Worm (Caenorhabditis elegans): ENCODE data around the gene tomm-20.

ce11 chrV:12352881-12353280 lies 9.6 kb upstream of the tomm-20 start:
- TF ChIP-seq R02D3.7 (tag; optimal IDR thresholded peaks at IDR 0.05) = no peak
- no peak for TF ChIP-seq nhr-76 (tag; optimal IDR thresholded peaks at IDR 0.05)
- TF ChIP-seq pha-4 (tag; optimal IDR thresholded peaks at IDR 0.05) = no peak
- no peak for TF ChIP-seq fos-1 (tag; optimal IDR thresholded peaks at IDR 0.05)
- no peak for TF ChIP-seq lin-15B (tag; optimal IDR thresholded peaks at IDR 0.05)
- no peak for TF ChIP-seq ceh-16 (tag; optimal IDR thresholded peaks at IDR 0.05)
- no peak for TF ChIP-seq ZK546.5 (tag; optimal IDR thresholded peaks at IDR 0.05)
- TF ChIP-seq skn-1 (tag; optimal IDR thresholded peaks at IDR 0.05) = no peak
- no peak for TF ChIP-seq egl-27 (tag; optimal IDR thresholded peaks at IDR 0.05)
- no peak for TF ChIP-seq ztf-11 (tag; optimal IDR thresholded peaks at IDR 0.05)

Measured in whole organism, L3 larva.